Worm (Caenorhabditis elegans): ENCODE measurements around the gene F48E3.9.

The F48E3.9 gene

DNA sequence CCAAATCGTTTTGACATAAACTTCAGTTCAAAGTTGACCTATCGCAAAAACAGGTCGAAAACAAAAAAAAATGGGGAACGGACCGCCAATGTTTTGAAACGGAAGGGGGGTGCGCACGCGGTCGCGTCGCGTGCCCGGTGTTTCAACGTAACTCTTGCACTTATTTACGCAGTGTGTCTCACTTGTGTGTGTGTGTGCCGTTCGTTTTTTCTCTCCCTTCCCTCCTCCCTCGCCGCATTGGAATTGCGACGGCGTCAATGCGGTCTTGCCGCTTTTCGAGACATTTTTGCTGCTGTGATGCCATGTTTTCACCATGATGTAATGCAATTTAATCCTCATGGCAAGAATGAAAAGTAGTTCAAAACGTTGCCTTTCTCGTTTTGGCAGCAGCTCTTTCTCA is 2.4 kb upstream of the F48E3.9 start:
- peak in 1 of 2 experiments; percentile 1 for TF ChIP-seq daf-16 (GFP tag; optimal IDR thresholded peaks at IDR 0.05)
- peak; percentile 47 for TF ChIP-seq daf-16 (tag; optimal IDR thresholded peaks at IDR 0.05)
- TF ChIP-seq Y5F2A.4 (GFP tag; optimal IDR thresholded peaks at IDR 0.05) = no peak
- TF ChIP-seq nhr-111 (GFP tag; optimal IDR thresholded peaks at IDR 0.05) = no peak
- TF ChIP-seq Y48G9A.11 (GFP tag; IDR thresholded peaks at IDR 0.05) = no peak
- TF ChIP-seq hmg-1.1 (GFP tag; IDR thresholded peaks at IDR 0.05) = peak; percentile 62
- TF ChIP-seq F10B5.3 (tag; optimal IDR thresholded peaks at IDR 0.05) = no peak
- no peak for TF ChIP-seq egl-27 (tag; optimal IDR thresholded peaks at IDR 0.05)
- TF ChIP-seq snpc-1.2 (GFP tag; IDR thresholded peaks at IDR 0.05) = no peak
- TF ChIP-seq dve-1 (tag; optimal IDR thresholded peaks at IDR 0.05; ENCODE audit: insufficient read depth) = no peak
- no peak for TF ChIP-seq pha-4 (GFP tag; IDR thresholded peaks at IDR 0.05)
- TF ChIP-seq pha-4 (tag; optimal IDR thresholded peaks at IDR 0.05) = no peak
- no peak for TF ChIP-seq zip-2 (tag; optimal IDR thresholded peaks at IDR 0.05)
- no peak for TF ChIP-seq lin-15B (tag; optimal IDR thresholded peaks at IDR 0.05)
- no peak for TF ChIP-seq D1046.2 (GFP tag; IDR thresholded peaks at IDR 0.05)
- no peak for TF ChIP-seq ceh-82 (tag; optimal IDR thresholded peaks at IDR 0.05)
- TF ChIP-seq zfp-2 (tag; optimal IDR thresholded peaks at IDR 0.05) = no peak
- peak; percentile 56 for TF ChIP-seq mes-2 (tag; optimal IDR thresholded peaks at IDR 0.05; ENCODE audit: poor library complexity, severe bottlenecking)
- no peak for TF ChIP-seq spr-3 (GFP tag; optimal IDR thresholded peaks at IDR 0.05)
- TF ChIP-seq fos-1 (tag; optimal IDR thresholded peaks at IDR 0.05) = no peak
- TF ChIP-seq unc-39 (tag; optimal IDR thresholded peaks at IDR 0.05) = no peak
- no peak for TF ChIP-seq ztf-7 (tag; optimal IDR thresholded peaks at IDR 0.05)
- no peak for TF ChIP-seq zag-1 (tag; optimal IDR thresholded peaks at IDR 0.05)
- no peak for TF ChIP-seq tag-97 (GFP tag; IDR thresholded peaks at IDR 0.05)
- TF ChIP-seq zip-11 (GFP tag; IDR thresholded peaks at IDR 0.05) = no peak
- TF ChIP-seq hlh-30 (tag; optimal IDR thresholded peaks at IDR 0.05; ENCODE audit: insufficient read depth) = peak; percentile 88
- TF ChIP-seq lsy-2 (tag; optimal IDR thresholded peaks at IDR 0.05) = no peak
- peak; percentile 40 for TF ChIP-seq nhr-6 (tag; optimal IDR thresholded peaks at IDR 0.05)
- TF ChIP-seq mxl-3 (GFP tag; optimal IDR thresholded peaks at IDR 0.05) = peak; percentile 91
- TF ChIP-seq set-16 (GFP tag; IDR thresholded peaks at IDR 0.05) = 0 out of 2 replicates have a peak, but pooled peaks have one; percentile 18
- no peak for TF ChIP-seq ZK337.2 (GFP tag; IDR thresholded peaks at IDR 0.05)
- peak; percentile 43 for TF ChIP-seq nhr-11 (tag; optimal IDR thresholded peaks at IDR 0.05)
- TF ChIP-seq rbr-2 (tag; optimal IDR thresholded peaks at IDR 0.05) = peak; percentile 58
- TF ChIP-seq lin-13 (GFP tag; optimal IDR thresholded peaks at IDR 0.05) = no peak
- peak; percentile 59 for TF ChIP-seq hlh-11 (tag; optimal IDR thresholded peaks at IDR 0.05)
- no peak for TF ChIP-seq jun-1 (tag; optimal IDR thresholded peaks at IDR 0.05)
- no peak for TF ChIP-seq duxl-1 (tag; optimal IDR thresholded peaks at IDR 0.05; ENCODE audit: poor library complexity)
- no peak for TF ChIP-seq nhr-10 (tag; optimal IDR thresholded peaks at IDR 0.05)
- no peak for TF ChIP-seq lin-38 (GFP tag; IDR thresholded peaks at IDR 0.05)
- TF ChIP-seq dmd-6 (GFP tag; IDR thresholded peaks at IDR 0.05) = peak; percentile 37; the same call in 1 of the 2 replicates
- TF ChIP-seq lin-29 (GFP tag; IDR thresholded peaks at IDR 0.05) = no peak
- TF ChIP-seq mxl-2 (GFP tag; conservative IDR thresholded peaks at IDR 0.05) = no peak
- no peak for TF ChIP-seq nhr-42 (GFP tag; IDR thresholded peaks at IDR 0.05)
- TF ChIP-seq dmd-8 (GFP tag; IDR thresholded peaks at IDR 0.05) = no peak
- no peak for TF ChIP-seq lin-1 (GFP tag; IDR thresholded peaks at IDR 0.05)
- no peak for TF ChIP-seq aly-2 (tag; optimal IDR thresholded peaks at IDR 0.05)
- TF ChIP-seq Y105C5A.15 (GFP tag; IDR thresholded peaks at IDR 0.05) = no peak
- peak; percentile 26 for TF ChIP-seq fkh-10 (GFP tag; optimal IDR thresholded peaks at IDR 0.05)
- TF ChIP-seq madf-9 (GFP tag; conservative IDR thresholded peaks at IDR 0.05) = 0 out of 2 replicates have a peak, but pooled peaks have one; percentile 2
- no peak for TF ChIP-seq T26A8.4 (GFP tag; IDR thresholded peaks at IDR 0.05)
- 0 out of 2 replicates have a peak, but pooled peaks have one; percentile 17 for TF ChIP-seq ctbp-1 (GFP tag; IDR thresholded peaks at IDR 0.05)
- TF ChIP-seq ceh-44 (GFP tag; IDR thresholded peaks at IDR 0.05) = peak; percentile 3; the same call in 1 of the 2 replicates

All from whole organism, L4 larva.